Worm (Caenorhabditis elegans) whole organism, early embryonic: ENCODE measurements around the gene C30E1.4.

Source experiments
- B0310.2 ChIP-seq: sonication (generic microtip); optimal IDR thresholded peaks from 2 replicates; lab custom pipeline; 2016; ENCODE audit warnings: mild to moderate bottlenecking, missing genetic modification characterization, missing compliant biosample characterization
- ama-1 ChIP-seq: fragments of 150-350 bp; optimal IDR thresholded peaks from 2 replicates; lab custom pipeline; 2014
- ceh-13 ChIP-seq: fragments of 200-800 bp; sonication (Bioruptor generic); optimal IDR thresholded peaks from 2 replicates; lab custom pipeline; 2018; ENCODE audit warnings: mild to moderate bottlenecking, missing genetic modification characterization, missing compliant biosample characterization
- ceh-36 ChIP-seq: sonication (generic microtip); optimal IDR thresholded peaks from 2 replicates; lab custom pipeline; 2016; ENCODE audit warnings: missing genetic modification characterization, inconsistent platforms, missing compliant biosample characterization
- pes-1 ChIP-seq: fragments of 200-800 bp; sonication (Bioruptor generic); IDR thresholded peaks from 2 replicates; pipeline ENCODE4 v1.3.6; 2022; ENCODE audit warnings: missing genetic modification reagents, missing genetic modification characterization, missing compliant biosample characterization
- tbx-37 ChIP-seq: fragments of 200-800 bp; sonication (Bioruptor generic); conservative IDR thresholded peaks from 2 replicates; pipeline ENCODE4 v1.3.6; 2022; ENCODE audit warnings: missing genetic modification reagents, missing genetic modification characterization, missing compliant biosample characterization
- tra-4 ChIP-seq: sonication (generic microtip); optimal IDR thresholded peaks from 2 replicates; lab custom pipeline; 2017; ENCODE audit warnings: missing genetic modification characterization, missing compliant biosample characterization

- TF ChIP-seq ceh-13 (GFP tag; lab: Kevin White, UChicago) (no peak), tbx-37 (GFP tag; lab: Robert Waterston, UW) (no peak), ama-1 (no peak), pes-1 (no peak), tra-4 (tag; lab: Kevin White, UChicago) (no peak), B0310.2 (tag; lab: Kevin White, UChicago) (no peak), ceh-36 (tag; lab: Kevin White, UChicago) (no peak)
Observed at ce11 chrX:16884075-16884474, 39.7 kb upstream of the C30E1.4 start.
